Fruit fly (Drosophila melanogaster): ENCODE measurements around the gene CG5612.
A peak's percentile ranks its signal among the peaks of the same experiment; 100 is the strongest.

CG5612 gene

DNA sequence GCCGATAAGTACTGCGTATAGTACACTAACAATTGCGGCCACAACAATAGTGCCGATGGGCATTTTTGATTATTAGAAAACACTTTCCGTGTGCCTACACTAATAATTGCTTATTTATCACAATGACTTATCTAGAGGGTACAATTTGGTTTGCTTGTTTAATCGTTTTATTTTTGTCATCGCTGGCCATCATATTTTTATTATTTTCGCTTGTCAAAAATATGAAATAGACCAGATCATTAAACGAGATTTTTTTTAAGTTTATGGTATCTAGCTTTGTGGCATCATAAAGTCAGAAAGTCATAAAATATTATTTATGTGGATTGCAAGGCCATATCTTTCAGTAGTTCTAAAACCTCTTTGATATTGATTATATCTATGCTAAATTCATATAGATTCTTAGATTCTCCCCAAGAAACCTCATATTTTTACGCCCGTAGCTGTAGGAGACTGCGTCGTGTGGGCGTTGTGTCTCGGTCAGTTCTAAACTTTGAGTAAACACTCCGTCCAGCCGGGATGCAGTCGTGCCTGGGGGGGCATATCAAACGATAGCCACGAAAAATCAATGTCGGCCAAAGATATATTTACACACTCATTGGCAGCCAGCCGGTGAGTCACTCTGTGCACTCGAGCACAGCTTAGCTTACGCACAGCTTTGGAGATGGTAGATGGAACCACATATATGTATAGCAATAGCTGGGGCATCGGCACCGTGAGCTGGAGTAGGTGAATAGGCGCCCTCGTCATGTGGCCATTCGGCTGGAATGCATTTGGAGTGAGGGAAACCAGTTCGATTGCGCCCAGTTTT, 21.0 kb downstream of the CG5612 start:
- TF ChIP-seq CG6792 (GFP tag; optimal IDR thresholded peaks at IDR 0.05) (peak; percentile 41), cyc (GFP tag; optimal IDR thresholded peaks at IDR 0.05) (peak; percentile 23), CG11762 (GFP tag; optimal IDR thresholded peaks at IDR 0.05; ENCODE audit: insufficient read depth) (no peak), Gug (GFP tag; IDR thresholded peaks at IDR 0.05) (peak; percentile 41), salr (GFP tag; optimal IDR thresholded peaks at IDR 0.05) (peak; percentile 27 to 74), dsx (GFP tag; optimal IDR thresholded peaks at IDR 0.05; ENCODE audit: poor library complexity, severe bottlenecking) (no peak), CG34406 (GFP tag; optimal IDR thresholded peaks at IDR 0.05) (peak; percentile 46), CG6163 (GFP tag; IDR thresholded peaks at IDR 0.05) (peak; percentile 50; the same call in 1 of the 3 replicates), Lpt (GFP tag; optimal IDR thresholded peaks at IDR 0.05) (no peak), CG31627 (GFP tag; optimal IDR thresholded peaks at IDR 0.05) (peak; percentile 49), Sox14 (GFP tag; optimal IDR thresholded peaks at IDR 0.05) (peak; percentile 70), topi (GFP tag; optimal IDR thresholded peaks at IDR 0.05) (peak; percentile 47), Blimp-1 (GFP tag; optimal IDR thresholded peaks at IDR 0.05) (no peak), fkh (GFP tag; optimal IDR thresholded peaks at IDR 0.05) (no peak), CG3032 (tag; optimal IDR thresholded peaks at IDR 0.05) (peak; percentile 3), CG16779 (tag; optimal IDR thresholded peaks at IDR 0.05) (peak; percentile 14), Eip93F (GFP tag; optimal IDR thresholded peaks at IDR 0.05) (no peak), CG6854 (GFP tag; optimal IDR thresholded peaks at IDR 0.05) (no peak), Sox15 (GFP tag; optimal IDR thresholded peaks at IDR 0.05) (peak; percentile 8), CG8119 (GFP tag; IDR thresholded peaks at IDR 0.05) (peak; percentile 48; the same call in 2 of the 3 replicates), CG10669 (GFP tag; optimal IDR thresholded peaks at IDR 0.05) (peak; percentile 44), vri (GFP tag; optimal IDR thresholded peaks at IDR 0.05) (no peak), CG4318 (GFP tag; optimal IDR thresholded peaks at IDR 0.05) (peak; percentile 55), fd59A (GFP tag; optimal IDR thresholded peaks at IDR 0.05) (peak; percentile 55), CG11294 (GFP tag; IDR thresholded peaks at IDR 0.05) (no peak), lz (GFP tag; optimal IDR thresholded peaks at IDR 0.05) (peak; percentile 56), spab (GFP tag; optimal IDR thresholded peaks at IDR 0.05) (peak; percentile 48), achi (GFP tag; optimal IDR thresholded peaks at IDR 0.05) (peak; percentile 44), CG3919 (GFP tag; optimal IDR thresholded peaks at IDR 0.05) (peak; percentile 42), Met (GFP tag; optimal IDR thresholded peaks at IDR 0.05) (peak; percentile 57), Smox (GFP tag; optimal IDR thresholded peaks at IDR 0.05) (peak; percentile 37), OdsH (GFP tag; optimal IDR thresholded peaks at IDR 0.05) (peak; percentile 68), CG6808 (GFP tag; optimal IDR thresholded peaks at IDR 0.05) (peak; percentile 21), fd85E (GFP tag; optimal IDR thresholded peaks at IDR 0.05) (no peak), CG8632 (GFP tag; optimal IDR thresholded peaks at IDR 0.05) (peak; percentile 38), CG1621 (tag; optimal IDR thresholded peaks at IDR 0.05) (peak; percentile 16), Hr38 (GFP tag; optimal IDR thresholded peaks at IDR 0.05) (no peak), CG9139 (GFP tag; optimal IDR thresholded peaks at IDR 0.05) (no peak), Ets21C (GFP tag; optimal IDR thresholded peaks at IDR 0.05) (no peak), Hr39 (GFP tag; optimal IDR thresholded peaks at IDR 0.05) (peak; percentile 32), Hr4 (GFP tag; optimal IDR thresholded peaks at IDR 0.05) (peak; percentile 77), Sox102F (GFP tag; optimal IDR thresholded peaks at IDR 0.05) (peak; percentile 57), esn (GFP tag; optimal IDR thresholded peaks at IDR 0.05) (peak; percentile 44), eg (GFP tag; IDR thresholded peaks at IDR 0.05) (peak; percentile 64; the same call in 2 of the 3 replicates), net (GFP tag; optimal IDR thresholded peaks at IDR 0.05) (peak; percentile 60), CG32006 (GFP tag; optimal IDR thresholded peaks at IDR 0.05) (peak; percentile 86), svp (GFP tag) (peak; percentile 81), Eip75B (GFP tag; optimal IDR thresholded peaks at IDR 0.05) (peak; percentile 48), acj6 (GFP tag; optimal IDR thresholded peaks at IDR 0.05) (peak; percentile 58), Eip78C (GFP tag) (peak; percentile 90)
